Fruit fly (Drosophila melanogaster) whole organism, embryonic: ENCODE data around the gene CG15431.

Experiments
- BEAF-32 ChIP-seq: fragments of 200-800 bp; sonication (Bioruptor generic); optimal IDR thresholded peaks from 3 replicates; lab custom pipeline; 2017; ENCODE audit warnings: missing biosample characterization, missing genetic modification characterization, mild to moderate bottlenecking, moderate library complexity, missing genetic modification reagents
- CG10267 ChIP-seq: fragments of 200-800 bp; sonication (Bioruptor generic); optimal IDR thresholded peaks from 2 replicates; lab custom pipeline; 2018; ENCODE audit warnings: missing biosample characterization, mild to moderate bottlenecking, missing genetic modification characterization, moderate library complexity
- CG10321 ChIP-seq: fragments of 200-800 bp; sonication (Bioruptor generic); IDR thresholded peaks from 2 replicates; pipeline ENCODE4 v1.3.6; 2022; ENCODE audit warnings: missing biosample characterization, missing genetic modification characterization
- CG10654 ChIP-seq: fragments of 200-800 bp; sonication (Bioruptor generic); optimal IDR thresholded peaks from 2 replicates; lab custom pipeline; 2016; ENCODE audit warnings: missing biosample characterization, missing genetic modification characterization
- CG1233 ChIP-seq: fragments of 200-800 bp; sonication (Bioruptor generic); optimal IDR thresholded peaks from 4 replicates; lab custom pipeline; 2018; ENCODE audit warnings: missing biosample characterization, mild to moderate bottlenecking, missing genetic modification characterization
- CG12391 ChIP-seq: fragments of 200-800 bp; sonication (Bioruptor generic); optimal IDR thresholded peaks from 3 replicates; lab custom pipeline; 2018; ENCODE audit warnings: missing biosample characterization, mild to moderate bottlenecking, missing genetic modification characterization, moderate library complexity
- CG13287 ChIP-seq: fragments of 200-800 bp; sonication (Bioruptor generic); IDR thresholded peaks from 2 replicates; pipeline ENCODE4 v1.3.6; 2022; ENCODE audit warnings: missing biosample characterization, missing genetic modification characterization; ENCODE audit not compliant: partially characterized antibody
- CG13624 ChIP-seq: fragments of 200-800 bp; sonication (Bioruptor generic); optimal IDR thresholded peaks from 2 replicates; lab custom pipeline; 2016; ENCODE audit warnings: missing biosample characterization, missing genetic modification characterization
- CG13775 ChIP-seq: fragments of 200-800 bp; sonication (Bioruptor generic); optimal IDR thresholded peaks from 3 replicates; lab custom pipeline; 2017; ENCODE audit warnings: missing biosample characterization, mild to moderate bottlenecking, missing genetic modification characterization
- CG15011 ChIP-seq: fragments of 200-800 bp; sonication (Bioruptor generic); optimal IDR thresholded peaks from 3 replicates; lab custom pipeline; 2018; ENCODE audit warnings: missing biosample characterization, mild to moderate bottlenecking, missing genetic modification characterization
- CG17568 ChIP-seq: fragments of 200-800 bp; sonication (Bioruptor generic); optimal IDR thresholded peaks from 2 replicates; lab custom pipeline; 2018; ENCODE audit warnings: missing biosample characterization, mild to moderate bottlenecking, missing genetic modification characterization, moderate library complexity
- CG17802 ChIP-seq: fragments of 200-800 bp; sonication (Bioruptor generic); optimal IDR thresholded peaks from 2 replicates; lab custom pipeline; 2018; ENCODE audit warnings: missing biosample characterization, mild to moderate bottlenecking, missing genetic modification characterization, moderate library complexity
- CG18011 ChIP-seq: fragments of 200-800 bp; sonication (Bioruptor generic); optimal IDR thresholded peaks from 2 replicates; lab custom pipeline; 2017; ENCODE audit warnings: missing biosample characterization, missing genetic modification characterization, mild to moderate bottlenecking, moderate library complexity, missing genotype
- CG2202 ChIP-seq: fragments of 200-800 bp; sonication (Bioruptor generic); optimal IDR thresholded peaks from 2 replicates; lab custom pipeline; 2018; ENCODE audit warnings: missing biosample characterization, mild to moderate bottlenecking, missing genetic modification characterization
- CG2678 ChIP-seq: fragments of 200-800 bp; sonication (Bioruptor generic); optimal IDR thresholded peaks from 3 replicates; lab custom pipeline; 2019; ENCODE audit warnings: missing biosample characterization, mild to moderate bottlenecking, missing genetic modification characterization, moderate library complexity
- CG3838 ChIP-seq: fragments of 200-800 bp; sonication (Bioruptor generic); optimal IDR thresholded peaks from 3 replicates; lab custom pipeline; 2016; ENCODE audit warnings: missing biosample characterization, missing genetic modification characterization
- CG42726 ChIP-seq: fragments of 200-800 bp; sonication (Bioruptor generic); IDR thresholded peaks from 2 replicates; pipeline ENCODE4 v1.3.6; 2022; ENCODE audit warnings: missing biosample characterization, missing genetic modification characterization; ENCODE audit not compliant: partially characterized antibody
- CG6683 ChIP-seq: fragments of 200-800 bp; sonication (Bioruptor generic); optimal IDR thresholded peaks from 2 replicates; lab custom pipeline; 2017; ENCODE audit warnings: missing biosample characterization, mild to moderate bottlenecking, missing genetic modification characterization, missing genetic modification reagents
- CG7987 ChIP-seq: fragments of 200-800 bp; sonication (Bioruptor generic); optimal IDR thresholded peaks from 2 replicates; lab custom pipeline; 2018; ENCODE audit warnings: missing biosample characterization, mild to moderate bottlenecking, missing genetic modification characterization, moderate library complexity
- CG8089 ChIP-seq: fragments of 200-800 bp; sonication (Bioruptor generic); optimal IDR thresholded peaks from 3 replicates; lab custom pipeline; 2016; ENCODE audit warnings: missing biosample characterization, missing genetic modification characterization
- CG8359 ChIP-seq: fragments of 200-800 bp; sonication (Bioruptor generic); optimal IDR thresholded peaks from 2 replicates; lab custom pipeline; 2017; ENCODE audit warnings: missing biosample characterization, mild to moderate bottlenecking, missing genetic modification characterization, borderline replicate concordance
- CG8478 ChIP-seq: fragments of >200 bp; optimal IDR thresholded peaks from 2 replicates; lab custom pipeline; 2018
- CG9817 ChIP-seq: fragments of 200-800 bp; sonication (Bioruptor generic); optimal IDR thresholded peaks from 2 replicates; lab custom pipeline; 2018; ENCODE audit warnings: missing biosample characterization, mild to moderate bottlenecking, missing genetic modification characterization, moderate library complexity
- Ets65A ChIP-seq: fragments of 200-800 bp; sonication (Bioruptor generic); peaks from one replicate; lab custom pipeline; 2016; ENCODE audit warnings: missing biosample characterization, missing genetic modification characterization
- Fer2 ChIP-seq: fragments of 200-800 bp; sonication (Bioruptor generic); optimal IDR thresholded peaks from 2 replicates; lab custom pipeline; 2018; ENCODE audit warnings: missing biosample characterization, mild to moderate bottlenecking, missing genetic modification characterization, moderate library complexity
- Hr3 ChIP-seq: fragments of 200-800 bp; sonication (Bioruptor generic); optimal IDR thresholded peaks from 3 replicates; lab custom pipeline; 2016; ENCODE audit warnings: missing biosample characterization, missing genetic modification characterization
- Hr39 ChIP-seq: fragments of >200 bp; optimal IDR thresholded peaks from 2 replicates; lab custom pipeline; 2017
- Lim3 ChIP-seq: fragments of 200-800 bp; sonication (Bioruptor generic); IDR thresholded peaks from 2 replicates; pipeline ENCODE4 v1.3.6; 2022; ENCODE audit warnings: missing biosample characterization, missing genetic modification characterization
- MTF-1 ChIP-seq: fragments of 200-800 bp; sonication (Bioruptor generic); optimal IDR thresholded peaks from 2 replicates; lab custom pipeline; 2018; ENCODE audit warnings: missing biosample characterization, mild to moderate bottlenecking, missing genetic modification characterization, borderline replicate concordance
- Mes4 ChIP-seq: fragments of 200-800 bp; sonication (Bioruptor generic); optimal IDR thresholded peaks from 2 replicates; lab custom pipeline; 2016; ENCODE audit warnings: missing biosample characterization, missing genetic modification characterization
- Mrtf ChIP-seq: fragments of 200-800 bp; sonication (Bioruptor generic); IDR thresholded peaks from 3 replicates; pipeline ENCODE4 v1.3.6; 2022; ENCODE audit warnings: missing biosample characterization, missing genetic modification characterization
- NfI ChIP-seq: fragments of 200-800 bp; sonication (Bioruptor generic); optimal IDR thresholded peaks from 3 replicates; lab custom pipeline; 2018; ENCODE audit warnings: missing biosample characterization, mild to moderate bottlenecking, missing genetic modification characterization, moderate library complexity
- Ravus ChIP-seq: fragments of 200-800 bp; sonication (Bioruptor generic); IDR thresholded peaks from 2 replicates; pipeline ENCODE4 v1.3.6; 2022; ENCODE audit warnings: missing biosample characterization, missing genetic modification characterization
- ash1 ChIP-seq: fragments of 200-800 bp; sonication (Bioruptor generic); optimal IDR thresholded peaks from 2 replicates; lab custom pipeline; 2018; ENCODE audit warnings: missing biosample characterization, mild to moderate bottlenecking, missing genetic modification characterization
- cas ChIP-seq: fragments of 200-800 bp; sonication (Bioruptor generic); IDR thresholded peaks from 2 replicates; pipeline ENCODE4 v1.3.6; 2022; ENCODE audit warnings: missing biosample characterization, missing genetic modification characterization
- crol ChIP-seq: fragments of 200-800 bp; sonication (Bioruptor generic); IDR thresholded peaks from 2 replicates; pipeline ENCODE4 v1.3.6; 2022; ENCODE audit warnings: missing biosample characterization, missing genetic modification characterization
- dm ChIP-seq: fragments of 200-800 bp; sonication (Bioruptor generic); optimal IDR thresholded peaks from 3 replicates; lab custom pipeline; 2016; ENCODE audit warnings: missing biosample characterization, missing genetic modification characterization
- dysf ChIP-seq: fragments of 200-800 bp; sonication (Bioruptor generic); IDR thresholded peaks from 3 replicates; pipeline ENCODE4 v1.3.6; 2022; ENCODE audit warnings: missing biosample characterization, missing genetic modification characterization
- en ChIP-seq: fragments of 200-800 bp; sonication (Bioruptor generic); optimal IDR thresholded peaks from 2 replicates; lab custom pipeline; 2016; ENCODE audit warnings: missing biosample characterization, missing genetic modification characterization
- ftz-f1 ChIP-seq: fragments of 200-800 bp; sonication (Bioruptor generic); optimal IDR thresholded peaks from 2 replicates; lab custom pipeline; 2016; ENCODE audit warnings: missing biosample characterization, missing genetic modification characterization
- hb ChIP-seq: fragments of 200-800 bp; sonication (Bioruptor generic); IDR thresholded peaks from 3 replicates; pipeline ENCODE4 v1.3.6; 2022; ENCODE audit warnings: missing biosample characterization, missing genetic modification characterization; ENCODE audit not compliant: partially characterized antibody
- hbn ChIP-seq: fragments of 200-800 bp; sonication (Bioruptor generic); IDR thresholded peaks from 2 replicates; pipeline ENCODE4 v1.3.6; 2022; ENCODE audit warnings: missing biosample characterization, missing genetic modification characterization; ENCODE audit not compliant: partially characterized antibody
- hkb ChIP-seq, 2 experiments: fragments of 200-800 bp in 1 of 2; fragments of >200 bp in 1 of 2; sonication (Bioruptor generic) in 1 of 2; IDR thresholded peaks in 1 of 2; optimal IDR thresholded peaks in 1 of 2; 2 replicates each; pipeline versions ENCODE4 v1.3.6 to Lab custom; 2017 to 2022; ENCODE audit warnings: missing biosample characterization in 1 of 2, missing genetic modification characterization in 1 of 2
- hth ChIP-seq: fragments of >200 bp; optimal IDR thresholded peaks from 2 replicates; lab custom pipeline; 2017; ENCODE audit warnings: inconsistent platforms
- jigr1 ChIP-seq: fragments of 200-800 bp; sonication (Bioruptor generic); IDR thresholded peaks from 3 replicates; pipeline ENCODE4 v1.3.6; 2022; ENCODE audit warnings: missing biosample characterization, missing genetic modification characterization
- mam ChIP-seq: fragments of 200-800 bp; sonication (Bioruptor generic); optimal IDR thresholded peaks from 3 replicates; lab custom pipeline; 2016; ENCODE audit warnings: missing biosample characterization, missing genetic modification characterization
- nmo ChIP-seq: fragments of 200-800 bp; sonication (Bioruptor generic); optimal IDR thresholded peaks from 2 replicates; lab custom pipeline; 2018; ENCODE audit warnings: missing biosample characterization, mild to moderate bottlenecking, missing genetic modification characterization, moderate library complexity
- repo ChIP-seq: fragments of 200-800 bp; sonication (Bioruptor generic); optimal IDR thresholded peaks from 2 replicates; lab custom pipeline; 2016; ENCODE audit warnings: missing biosample characterization, missing genetic modification characterization
- run ChIP-seq: fragments of 200-800 bp; sonication (Bioruptor generic); optimal IDR thresholded peaks from 3 replicates; lab custom pipeline; 2018; ENCODE audit warnings: missing biosample characterization, mild to moderate bottlenecking, missing genetic modification characterization
- unc-4 ChIP-seq: fragments of 200-800 bp; sonication (Bioruptor generic); IDR thresholded peaks from 2 replicates; pipeline ENCODE4 v1.3.6; 2022; ENCODE audit warnings: missing biosample characterization, missing genetic modification characterization; ENCODE audit not compliant: partially characterized antibody
- vvl ChIP-seq: fragments of 200-800 bp; sonication (Bioruptor generic); IDR thresholded peaks from 2 replicates; pipeline ENCODE4 v1.3.6; 2022; ENCODE audit warnings: missing biosample characterization, missing genetic modification characterization
- yki ChIP-seq: fragments of >200 bp; optimal IDR thresholded peaks from 3 replicates; lab custom pipeline; 2018

CG15431 gene

DNA sequence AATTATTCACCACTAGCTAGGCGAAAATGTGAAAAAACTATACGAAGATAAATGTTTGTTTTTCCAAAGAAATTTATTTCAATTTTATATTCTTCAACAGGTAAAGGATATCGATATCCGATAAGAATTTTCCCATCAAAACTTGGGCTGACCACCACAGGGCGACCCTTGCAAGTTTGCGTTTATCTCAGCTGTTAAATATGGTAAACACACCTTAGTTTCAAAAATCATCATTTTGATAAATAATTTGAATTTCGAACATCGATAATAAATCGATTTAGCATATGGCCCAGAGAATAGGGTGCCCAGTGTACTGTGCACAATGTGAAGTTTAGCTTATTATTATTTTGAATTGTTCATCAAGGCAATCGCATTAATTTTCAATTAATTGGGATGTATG is 22.2 kb upstream of the CG15431 start, which contains the start of the genes CG15443 and Paris (continued):
- TF ChIP-seq CG8359 (GFP tag; lab: Kevin White, UChicago) (no peak), CG1233 (peak; percentile 9), en (GFP tag; lab: Kevin White, UChicago) (no peak), CG15011 (GFP tag; lab: Kevin White, UChicago) (no peak), CG10654 (GFP tag; lab: Kevin White, UChicago) (no peak), jigr1 (GFP tag; lab: Robert Waterston, UW) (no peak), Lim3 (GFP tag; lab: Robert Waterston, UW) (no peak), CG3838 (no peak), CG6683 (GFP tag; lab: Kevin White, UChicago) (no peak), run (tag; lab: Kevin White, UChicago) (no peak), hkb (optimal IDR thresholded peaks at IDR 0.05; lab: Kevin White, UChicago) (no peak), hkb (GFP tag; IDR thresholded peaks at IDR 0.05; lab: Robert Waterston, UW) (no peak), CG2202 (tag; lab: Kevin White, UChicago) (no peak), MTF-1 (peak; percentile 7), Mes4 (GFP tag; lab: Kevin White, UChicago) (no peak), hbn (GFP tag; lab: Robert Waterston, UW) (peak; percentile 48; the same call in 1 of the 2 replicates), Fer2 (tag; lab: Kevin White, UChicago) (no peak), dysf (no peak), CG8089 (GFP tag; lab: Kevin White, UChicago) (no peak), vvl (GFP tag; lab: Robert Waterston, UW) (peak; percentile 57), mam (GFP tag; lab: Kevin White, UChicago) (no peak), unc-4 (GFP tag; lab: Robert Waterston, UW) (peak; percentile 69), Ravus (GFP tag; lab: Robert Waterston, UW) (no peak), crol (GFP tag; lab: Robert Waterston, UW) (no peak), CG18011 (GFP tag; lab: Kevin White, UChicago) (no peak), CG7987 (GFP tag; lab: Kevin White, UChicago) (peak; percentile 14), BEAF-32 (GFP tag; lab: Kevin White, UChicago) (peak; percentile 42), Hr39 (lab: Kevin White, UChicago) (no peak), dm (GFP tag; lab: Kevin White, UChicago) (peak; percentile 35), cas (GFP tag; lab: Robert Waterston, UW) (no peak), CG17802 (tag; lab: Kevin White, UChicago) (no peak), CG13775 (GFP tag; lab: Kevin White, UChicago) (no peak), ftz-f1 (GFP tag; lab: Kevin White, UChicago) (no peak), CG12391 (tag; lab: Kevin White, UChicago) (no peak), CG42726 (GFP tag; lab: Robert Waterston, UW) (no peak), CG10267 (tag; lab: Kevin White, UChicago) (peak; percentile 16), hth (no peak), Ets65A (GFP tag; lab: Kevin White, UChicago) (no peak), hb (peak; percentile 99), Mrtf (no peak), CG8478 (lab: Kevin White, UChicago) (no peak), CG13287 (GFP tag; lab: Robert Waterston, UW) (peak; percentile 85), ash1 (GFP tag; lab: Kevin White, UChicago) (no peak), nmo (GFP tag; lab: Kevin White, UChicago) (peak; percentile 21), CG2678 (tag; lab: Kevin White, UChicago) (no peak), repo (GFP tag; lab: Kevin White, UChicago) (no peak), Hr3 (no peak), yki (lab: Kevin White, UChicago) (no peak), CG9817 (no peak), NfI (GFP tag; lab: Kevin White, UChicago) (peak; percentile 16), CG10321 (GFP tag; lab: Robert Waterston, UW) (no peak), CG17568 (GFP tag; lab: Kevin White, UChicago) (no peak), CG13624 (GFP tag; lab: Kevin White, UChicago) (no peak)
